Fruit fly (Drosophila melanogaster) whole organism, wandering third instar larva: ENCODE results near the gene CAH1.
A peak's percentile ranks its signal among the peaks of the same experiment; 100 is the strongest.

ENCODE experiments used
- Abd-B ChIP-seq: fragments of >200 bp; optimal IDR thresholded peaks from 2 replicates; lab custom pipeline; 2017; ENCODE audit warnings: missing biosample characterization, missing genetic modification characterization
- CG32264 ChIP-seq: fragments of 200-800 bp; sonication (Bioruptor generic); optimal IDR thresholded peaks from 2 replicates; lab custom pipeline; 2016; ENCODE audit warnings: missing biosample characterization, missing genetic modification characterization
- CG9705 ChIP-seq: fragments of 200-800 bp; sonication (Bioruptor generic); optimal IDR thresholded peaks from 2 replicates; lab custom pipeline; 2018; ENCODE audit warnings: missing biosample characterization, mild to moderate bottlenecking, missing genetic modification characterization
- Dfd ChIP-seq: fragments of >200 bp; optimal IDR thresholded peaks from 2 replicates; lab custom pipeline; 2017; ENCODE audit warnings: missing biosample characterization, missing genetic modification characterization
- Dif ChIP-seq: fragments of 200-275, 200-300 bp; sonication (Bioruptor generic); optimal IDR thresholded peaks from 2 replicates; lab custom pipeline; 2018; ENCODE audit warnings: missing biosample characterization, missing genetic modification characterization; ENCODE audit not compliant: partially characterized antibody
- GATAd ChIP-seq: sonication (Bioruptor generic); optimal IDR thresholded peaks from 2 replicates; lab custom pipeline; 2016; ENCODE audit warnings: missing biosample characterization, missing genetic modification characterization
- Hnf4 ChIP-seq: fragments of 200-800 bp; sonication (Bioruptor generic); optimal IDR thresholded peaks from 2 replicates; lab custom pipeline; 2016; ENCODE audit warnings: missing biosample characterization, mild to moderate bottlenecking, missing genetic modification characterization
- Hr83 ChIP-seq: fragments of 200-300 bp; sonication (Bioruptor generic); optimal IDR thresholded peaks from 2 replicates; lab custom pipeline; 2016; ENCODE audit warnings: missing biosample characterization, mild to moderate bottlenecking, missing genetic modification characterization, moderate library complexity; ENCODE audit not compliant: poor library complexity, severe bottlenecking
- Jra ChIP-seq: sonication (Bioruptor generic); optimal IDR thresholded peaks from 2 replicates; lab custom pipeline; 2016; ENCODE audit warnings: missing biosample characterization, missing genetic modification characterization
- Mio ChIP-seq: sonication (Bioruptor generic); optimal IDR thresholded peaks from 2 replicates; lab custom pipeline; 2016; ENCODE audit warnings: missing biosample characterization, missing genetic modification characterization
- N ChIP-seq: fragments of >200 bp; optimal IDR thresholded peaks from 2 replicates; lab custom pipeline; 2018; ENCODE audit warnings: missing biosample characterization, missing external identifiers, missing genetic modification characterization
- OdsH ChIP-seq: fragments of 200-800 bp; sonication (Bioruptor generic); optimal IDR thresholded peaks from 2 replicates; lab custom pipeline; 2016; ENCODE audit warnings: missing biosample characterization, mild to moderate bottlenecking, missing genetic modification characterization
- Rel ChIP-seq, 2 experiments: fragments of 200-800 bp; sonication (Bioruptor generic) in 1 of 2; optimal IDR thresholded peaks; 2 replicates in 1 of 2; 3 replicates in 1 of 2; lab custom pipeline; 2016 to 2019; ENCODE audit warnings: mild to moderate bottlenecking in 2 of 2, missing biosample characterization in 2 of 2, missing genetic modification characterization in 2 of 2, moderate library complexity in 1 of 2
- Sp1 ChIP-seq: fragments of 200-800 bp; sonication (Bioruptor generic); optimal IDR thresholded peaks from 3 replicates; lab custom pipeline; 2019; ENCODE audit warnings: missing biosample characterization, mild to moderate bottlenecking, missing genetic modification characterization, moderate library complexity
- br ChIP-seq: fragments of 200-800 bp; sonication (Bioruptor generic); optimal IDR thresholded peaks from 2 replicates; lab custom pipeline; 2016; ENCODE audit warnings: missing biosample characterization, missing genetic modification characterization
- dmrt93B ChIP-seq: fragments of 200-800 bp; sonication (Bioruptor generic); optimal IDR thresholded peaks from 2 replicates; lab custom pipeline; 2018; ENCODE audit warnings: missing biosample characterization, mild to moderate bottlenecking, missing genetic modification characterization
- ey ChIP-seq: fragments of 200-800 bp; sonication (Bioruptor generic); optimal IDR thresholded peaks from 2 replicates; lab custom pipeline; 2016; ENCODE audit warnings: missing biosample characterization, missing genetic modification characterization
- foxo ChIP-seq, 2 experiments: fragments of 200-800 bp; sonication (Bioruptor generic); optimal IDR thresholded peaks; 2 replicates in 1 of 2; 3 replicates in 1 of 2; lab custom pipeline; 2016 to 2017; ENCODE audit warnings: missing biosample characterization in 2 of 2, missing genetic modification characterization in 2 of 2
- fru ChIP-seq: fragments of 200-800 bp; sonication (Bioruptor generic); optimal IDR thresholded peaks from 3 replicates; lab custom pipeline; 2016; ENCODE audit warnings: missing biosample characterization, mild to moderate bottlenecking, missing genetic modification characterization
- h ChIP-seq: fragments of 200-800 bp; sonication (Bioruptor generic); optimal IDR thresholded peaks from 3 replicates; lab custom pipeline; 2016; ENCODE audit warnings: missing biosample characterization, mild to moderate bottlenecking, missing genetic modification characterization
- lola ChIP-seq: fragments of >200 bp; optimal IDR thresholded peaks from 2 replicates; lab custom pipeline; 2017; ENCODE audit warnings: missing biosample characterization, missing genetic modification characterization
- pan ChIP-seq: fragments of >200 bp; optimal IDR thresholded peaks from 2 replicates; lab custom pipeline; 2017
- psq ChIP-seq: fragments of 200-800 bp; sonication (Bioruptor generic); optimal IDR thresholded peaks from 3 replicates; lab custom pipeline; 2017; ENCODE audit warnings: missing biosample characterization, mild to moderate bottlenecking, missing genetic modification characterization, moderate library complexity
- rgr ChIP-seq: fragments of 200-800 bp; sonication (Bioruptor generic); optimal IDR thresholded peaks from 3 replicates; lab custom pipeline; 2016; ENCODE audit warnings: missing biosample characterization, mild to moderate bottlenecking, missing genetic modification characterization
- sage ChIP-seq: fragments of 200-800 bp; sonication (Bioruptor generic); optimal IDR thresholded peaks from 2 replicates; lab custom pipeline; 2016; ENCODE audit warnings: missing biosample characterization, mild to moderate bottlenecking, missing genetic modification characterization
- sv ChIP-seq: fragments of 200-800 bp; sonication (Bioruptor generic); optimal IDR thresholded peaks from 3 replicates; lab custom pipeline; 2016; ENCODE audit warnings: missing biosample characterization, missing genetic modification characterization
- woc ChIP-seq: sonication (Bioruptor generic); optimal IDR thresholded peaks from 2 replicates; lab custom pipeline; 2016; ENCODE audit warnings: missing biosample characterization, mild to moderate bottlenecking, missing genetic modification characterization

CAH1 gene

DNA sequence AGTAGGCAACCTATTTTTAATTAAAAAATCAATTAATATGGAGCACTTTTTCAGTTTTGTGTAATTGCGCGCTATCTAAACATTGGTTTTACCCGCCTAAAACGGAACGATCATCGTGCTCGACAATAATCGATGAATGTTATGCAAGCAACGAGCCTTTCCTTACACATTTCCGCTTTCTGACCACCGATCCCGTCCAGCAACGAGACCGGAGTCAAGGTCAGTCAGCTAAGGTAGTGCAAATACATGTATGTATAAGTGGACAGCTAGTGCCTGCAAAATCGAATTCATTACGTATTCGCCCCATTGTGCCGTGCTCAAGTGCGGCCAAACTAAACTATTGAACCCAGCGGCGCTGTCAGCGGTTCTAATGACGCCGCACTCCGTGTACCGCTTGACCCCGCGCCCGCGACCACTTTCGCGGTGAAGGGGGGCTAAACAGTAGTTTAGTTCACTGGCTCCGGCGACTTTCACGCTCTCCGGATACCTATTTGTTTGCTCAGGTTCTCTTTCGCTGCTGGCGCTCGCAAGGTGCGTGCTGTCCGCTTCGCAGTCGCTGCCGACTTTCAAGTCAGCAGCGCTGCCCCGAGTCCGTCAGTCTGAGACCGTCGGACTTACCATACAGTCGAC, at the start of gene CAH1:
CAH1 (plus strand) TSS at position 595 of the 630 bp plus-strand sequence.
- TF ChIP-seq Jra (GFP tag; lab: Kevin White, UChicago) (no peak), Dfd (GFP tag; lab: Kevin White, UChicago) (no peak), sv (GFP tag; lab: Kevin White, UChicago) (no peak), woc (GFP tag; lab: Kevin White, UChicago) (no peak), sage (GFP tag; lab: Kevin White, UChicago) (no peak), rgr (GFP tag; lab: Kevin White, UChicago) (no peak), CG9705 (no peak), Hnf4 (GFP tag; lab: Kevin White, UChicago) (no peak), CG32264 (GFP tag; lab: Kevin White, UChicago) (no peak), Mio (GFP tag; lab: Kevin White, UChicago) (no peak), pan (lab: Kevin White, UChicago) (no peak), Dif (no peak), Rel (GFP tag; optimal IDR thresholded peaks at IDR 0.05; lab: Kevin White, UChicago) (no peak), Rel (tag; optimal IDR thresholded peaks at IDR 0.05; lab: Kevin White, UChicago) (no peak), Sp1 (GFP tag; lab: Kevin White, UChicago) (no peak)

DNA sequence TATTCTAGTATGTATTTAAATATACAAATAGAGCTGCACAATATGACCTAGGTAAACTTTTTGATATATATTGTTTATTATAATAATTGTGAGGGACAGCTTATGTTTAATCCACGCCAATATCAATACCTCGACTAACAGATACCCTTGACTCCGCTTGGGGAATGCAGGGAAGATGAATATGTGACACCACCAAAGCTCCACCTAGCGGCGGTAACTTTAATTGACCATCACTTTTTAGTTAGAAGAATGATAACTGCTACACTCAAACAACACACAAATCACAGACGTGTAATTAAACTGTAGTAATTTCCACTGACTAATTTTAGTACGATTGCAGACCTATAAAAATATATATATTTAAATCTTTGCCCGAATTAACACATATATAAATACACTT, 40.3 kb upstream of the CAH1 start:
- TF ChIP-seq rgr (GFP tag; lab: Kevin White, UChicago) (no peak), ey (GFP tag; lab: Kevin White, UChicago) (no peak), Hnf4 (GFP tag; lab: Kevin White, UChicago) (no peak), dmrt93B (GFP tag; lab: Kevin White, UChicago) (no peak), sage (GFP tag; lab: Kevin White, UChicago) (no peak), Jra (GFP tag; lab: Kevin White, UChicago) (no peak), fru (no peak)
- TF ChIP-seq, all 38 proteins: peak for 0

DNA sequence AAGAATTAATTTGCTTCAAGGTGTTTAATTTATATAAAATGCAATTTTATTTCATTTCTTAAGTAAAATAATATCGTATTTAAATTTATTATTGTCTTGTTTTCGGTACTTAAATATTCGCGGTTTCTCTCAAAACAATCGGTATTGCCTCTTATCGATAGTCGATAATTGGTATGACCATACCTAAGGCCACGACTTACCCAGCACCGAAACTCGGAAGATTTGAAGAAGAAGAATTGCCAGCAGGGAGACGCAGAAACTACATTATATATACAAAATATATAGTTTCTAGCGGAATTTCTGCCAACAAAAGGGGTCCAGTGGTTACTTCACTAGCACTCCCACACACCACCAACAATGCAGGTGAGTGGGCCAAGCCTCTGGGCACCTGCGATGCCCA, 32.5 kb upstream of the CAH1 start:
- TF ChIP-seq N (GFP tag; lab: Kevin White, UChicago): no peak
- no peak for TF ChIP-seq h (GFP tag; lab: Kevin White, UChicago)
- no peak for TF ChIP-seq sv (GFP tag; lab: Kevin White, UChicago)
- no peak for TF ChIP-seq br
- no peak for TF ChIP-seq sage (GFP tag; lab: Kevin White, UChicago)
- TF ChIP-seq OdsH: no peak
- TF ChIP-seq Jra (GFP tag; lab: Kevin White, UChicago): no peak
- TF ChIP-seq, all 38 proteins: peak for 0

dm6 chr2L:13773697-13774096, 29.7 kb upstream of the CAH1 start, which contains the start of gene CG43376:
Gene CG43376 (plus strand): TSS chr2L:13773997.
- no peak for TF ChIP-seq sv (GFP tag; lab: Kevin White, UChicago)
- no peak for TF ChIP-seq foxo (GFP tag; optimal IDR thresholded peaks at IDR 0.05; lab: Kevin White, UChicago)
- TF ChIP-seq OdsH: no peak
- no peak for TF ChIP-seq lola (GFP tag; lab: Kevin White, UChicago)
- TF ChIP-seq CG9705: no peak
- TF ChIP-seq GATAd (GFP tag; lab: Kevin White, UChicago): no peak
- TF ChIP-seq Hr83 (GFP tag; lab: Kevin White, UChicago): no peak
- TF ChIP-seq h (GFP tag; lab: Kevin White, UChicago): no peak
- no peak for TF ChIP-seq Abd-B (GFP tag; lab: Kevin White, UChicago)
- TF ChIP-seq Mio (GFP tag; lab: Kevin White, UChicago): no peak
- TF ChIP-seq dmrt93B (GFP tag; lab: Kevin White, UChicago): no peak
- no peak for TF ChIP-seq sage (GFP tag; lab: Kevin White, UChicago)
- no peak for TF ChIP-seq fru

- TF ChIP-seq woc (GFP tag; lab: Kevin White, UChicago) (peak; percentile 20), psq (GFP tag; lab: Kevin White, UChicago) (peak; percentile 59), CG9705 (no peak)
These were observed 26.3 kb upstream of the CAH1 start for dm6 chr2L:13776928-13777686.
